Fruit fly (Drosophila melanogaster) whole organism, prepupa: ENCODE results near the gene cv.

Source experiments
- CG1621 ChIP-seq: fragments of 200-800 bp; sonication (Bioruptor generic); optimal IDR thresholded peaks from 3 replicates; lab custom pipeline; 2018; ENCODE audit warnings: missing biosample characterization, mild to moderate bottlenecking, missing genetic modification characterization
- CG3919 ChIP-seq: fragments of 200-800 bp; sonication (Bioruptor generic); optimal IDR thresholded peaks from 3 replicates; lab custom pipeline; 2016; ENCODE audit warnings: missing biosample characterization, missing genetic modification characterization
- CG7368 ChIP-seq: fragments of 200-800 bp; sonication (Bioruptor generic); optimal IDR thresholded peaks from 3 replicates; lab custom pipeline; 2016; ENCODE audit warnings: missing biosample characterization, missing genetic modification characterization
- CG8319 ChIP-seq: fragments of 200-800 bp; sonication (Bioruptor generic); optimal IDR thresholded peaks from 3 replicates; lab custom pipeline; 2016; ENCODE audit warnings: missing biosample characterization, missing genetic modification characterization
- Gug ChIP-seq: fragments of 200-800 bp; sonication (Bioruptor generic); IDR thresholded peaks from 2 replicates; pipeline ENCODE4 v1.3.6; 2022; ENCODE audit warnings: missing biosample characterization, missing genetic modification characterization
- Hr39 ChIP-seq: fragments of 200-800 bp; sonication (Bioruptor generic); optimal IDR thresholded peaks from 2 replicates; lab custom pipeline; 2016; ENCODE audit warnings: missing biosample characterization, missing genetic modification characterization
- Sox15 ChIP-seq: fragments of 200-800 bp; sonication (Bioruptor generic); optimal IDR thresholded peaks from 3 replicates; lab custom pipeline; 2016; ENCODE audit warnings: missing biosample characterization, missing genetic modification characterization
- eg ChIP-seq: fragments of 200-800 bp; sonication (Bioruptor generic); IDR thresholded peaks from 3 replicates; pipeline ENCODE4 v1.3.6; 2022; ENCODE audit warnings: missing biosample characterization, missing genetic modification characterization

dm6 chrX:5648437-5648959 is 41.3 kb upstream of the cv start, which contains the start of gene OtopLa:
- TF ChIP-seq CG3919 (peak; percentile 79), CG1621 (tag; lab: Kevin White, UChicago) (peak; percentile 66), CG7368 (GFP tag; lab: Kevin White, UChicago) (peak; percentile 55), Hr39 (GFP tag; lab: Kevin White, UChicago) (peak; percentile 59), Sox15 (peak; percentile 19), Gug (GFP tag; lab: Robert Waterston, UW) (peak; percentile 82), eg (peak; percentile 89), CG8319 (GFP tag; lab: Kevin White, UChicago) (peak; percentile 53)
